Worm (Caenorhabditis elegans) whole organism, L4 larva: ENCODE results near the gene C17G1.5.

Experiments used
- lir-3 ChIP-seq: sonication (generic microtip); optimal IDR thresholded peaks from 2 replicates; lab custom pipeline; 2016; ENCODE audit warnings: mild to moderate bottlenecking, missing genetic modification characterization, missing compliant biosample characterization
- nhr-76 ChIP-seq: fragments of 150-350 bp; optimal IDR thresholded peaks from 2 replicates; lab custom pipeline; 2014; ENCODE audit warnings: missing biosample characterization, missing genetic modification characterization
- snpc-4 ChIP-seq: fragments of 150-350 bp; optimal IDR thresholded peaks from 2 replicates; lab custom pipeline; 2014; ENCODE audit warnings: missing biosample characterization, missing genetic modification characterization

ce11 chrX:9957449-9957848, 18.8 kb downstream of the C17G1.5 start:
- TF ChIP-seq snpc-4 (no peak), lir-3 (tag; lab: Kevin White, UChicago) (no peak), nhr-76 (tag; lab: Kevin White, UChicago) (no peak)
